Worm (Caenorhabditis elegans) whole organism, early embryonic: ENCODE data around the gene F23H11.5.

Experiments used
- B0310.2 ChIP-seq: sonication (generic microtip); optimal IDR thresholded peaks from 2 replicates; lab custom pipeline; 2016; ENCODE audit warnings: mild to moderate bottlenecking, missing genetic modification characterization, missing compliant biosample characterization
- F13C5.2 ChIP-seq: sonication (generic microtip); optimal IDR thresholded peaks from 2 replicates; lab custom pipeline; 2017; ENCODE audit warnings: mild to moderate bottlenecking, missing genetic modification characterization, inconsistent platforms, missing compliant biosample characterization
- aly-1 ChIP-seq: sonication (generic microtip); optimal IDR thresholded peaks from 2 replicates; lab custom pipeline; 2016; ENCODE audit warnings: missing genetic modification characterization, missing compliant biosample characterization
- ama-1 ChIP-seq: fragments of 150-350 bp; optimal IDR thresholded peaks from 2 replicates; lab custom pipeline; 2014
- ceh-13 ChIP-seq: fragments of 200-800 bp; sonication (Bioruptor generic); optimal IDR thresholded peaks from 2 replicates; lab custom pipeline; 2018; ENCODE audit warnings: mild to moderate bottlenecking, missing genetic modification characterization, missing compliant biosample characterization
- ceh-36 ChIP-seq: sonication (generic microtip); optimal IDR thresholded peaks from 2 replicates; lab custom pipeline; 2016; ENCODE audit warnings: missing genetic modification characterization, inconsistent platforms, missing compliant biosample characterization
- ets-7 ChIP-seq: sonication (generic microtip); optimal IDR thresholded peaks from 2 replicates; lab custom pipeline; 2016; ENCODE audit warnings: missing genotype, missing genetic modification characterization, missing compliant biosample characterization
- flt-1 ChIP-seq: fragments of 200-800 bp; sonication (Bioruptor generic); IDR thresholded peaks from 2 replicates; pipeline ENCODE4 v1.3.6; 2022; ENCODE audit warnings: missing genetic modification characterization, missing compliant biosample characterization
- hmbx-1 ChIP-seq: sonication (generic microtip); optimal IDR thresholded peaks from 2 replicates; lab custom pipeline; 2016; ENCODE audit warnings: mild to moderate bottlenecking, missing genetic modification characterization, missing compliant biosample characterization
- hmg-4 ChIP-seq: fragments of 200-800 bp; sonication (Bioruptor generic); optimal IDR thresholded peaks from 2 replicates; lab custom pipeline; 2018; ENCODE audit warnings: mild to moderate bottlenecking, missing genetic modification characterization, missing compliant biosample characterization
- hnd-1 ChIP-seq: sonication (generic microtip); optimal IDR thresholded peaks from 2 replicates; lab custom pipeline; 2016; ENCODE audit warnings: missing genetic modification characterization, missing compliant biosample characterization
- pes-1 ChIP-seq: fragments of 200-800 bp; sonication (Bioruptor generic); IDR thresholded peaks from 2 replicates; pipeline ENCODE4 v1.3.6; 2022; ENCODE audit warnings: missing genetic modification reagents, missing genetic modification characterization, missing compliant biosample characterization
- scrt-1 ChIP-seq: fragments of 200-800 bp; sonication (Bioruptor generic); IDR thresholded peaks from 2 replicates; pipeline ENCODE4 v1.3.6; 2022; ENCODE audit warnings: missing genetic modification characterization, missing compliant biosample characterization
- sea-1 ChIP-seq: fragments of 200-800 bp; sonication (Bioruptor generic); conservative IDR thresholded peaks from 2 replicates; pipeline ENCODE4 v1.3.6; 2022; ENCODE audit warnings: missing genetic modification characterization, missing compliant biosample characterization
- tbx-11 ChIP-seq: fragments of 200-800 bp; sonication (Bioruptor generic); IDR thresholded peaks from 2 replicates; pipeline ENCODE4 v1.3.6; 2022; ENCODE audit warnings: missing genetic modification characterization, missing compliant biosample characterization
- tbx-37 ChIP-seq: fragments of 200-800 bp; sonication (Bioruptor generic); conservative IDR thresholded peaks from 2 replicates; pipeline ENCODE4 v1.3.6; 2022; ENCODE audit warnings: missing genetic modification reagents, missing genetic modification characterization, missing compliant biosample characterization
- tra-4 ChIP-seq: sonication (generic microtip); optimal IDR thresholded peaks from 2 replicates; lab custom pipeline; 2017; ENCODE audit warnings: missing genetic modification characterization, missing compliant biosample characterization

The F23H11.5 gene

ce11 chrIII:910540-911311, at the start of gene F23H11.5, which contains the start of gene bra-2:
Gene F23H11.5 (minus strand): TSS chrIII:910590.
Gene bra-2 (plus strand): TSS chrIII:911261.
- TF ChIP-seq aly-1 (tag; lab: Kevin White, UChicago) (no peak), ceh-36 (tag; lab: Kevin White, UChicago) (no peak)

DNA sequence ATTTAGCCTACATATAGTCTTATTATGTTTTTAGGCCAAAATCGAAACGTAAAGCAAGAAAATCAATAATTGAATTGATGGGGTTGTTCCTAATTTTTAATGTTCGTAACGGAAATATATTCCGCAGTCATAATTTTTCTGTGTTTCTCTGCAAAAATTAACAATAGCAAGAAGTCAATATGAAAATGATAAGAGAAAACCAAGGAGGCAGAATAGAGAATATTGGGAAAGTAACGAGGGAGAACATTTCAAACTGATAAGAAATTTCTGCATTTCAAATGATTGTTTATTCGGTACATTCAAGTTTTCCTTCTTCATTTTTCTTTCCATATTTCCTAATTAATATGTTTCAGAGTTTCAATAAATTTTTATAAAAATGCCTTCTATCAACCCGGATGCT, 45.6 kb upstream of the F23H11.5 start, which contains the start of gene fbxa-54:
Gene fbxa-54, plus strand, starts transcription at position 354 of the 400 bp plus-strand sequence.
- no peak for TF ChIP-seq tbx-11 (GFP tag; lab: Robert Waterston, UW)
- TF ChIP-seq tra-4 (tag; lab: Kevin White, UChicago): no peak
- no peak for TF ChIP-seq ama-1 (lab: Kevin White, UChicago)
- no peak for TF ChIP-seq B0310.2 (tag; lab: Kevin White, UChicago)
- TF ChIP-seq pes-1: no peak
- TF ChIP-seq hmbx-1: no peak
- TF ChIP-seq ceh-36 (tag; lab: Kevin White, UChicago): no peak
- no peak for TF ChIP-seq F13C5.2 (tag; lab: Kevin White, UChicago)
- TF ChIP-seq ceh-13: no peak
- TF ChIP-seq sea-1: no peak
- no peak for TF ChIP-seq scrt-1 (GFP tag; lab: Robert Waterston, UW)
- no peak for TF ChIP-seq flt-1 (GFP tag; lab: Robert Waterston, UW)
- TF ChIP-seq ets-7 (tag; lab: Kevin White, UChicago): no peak
- TF ChIP-seq aly-1 (tag; lab: Kevin White, UChicago): no peak
- no peak for TF ChIP-seq tbx-37
- no peak for TF ChIP-seq hnd-1

DNA sequence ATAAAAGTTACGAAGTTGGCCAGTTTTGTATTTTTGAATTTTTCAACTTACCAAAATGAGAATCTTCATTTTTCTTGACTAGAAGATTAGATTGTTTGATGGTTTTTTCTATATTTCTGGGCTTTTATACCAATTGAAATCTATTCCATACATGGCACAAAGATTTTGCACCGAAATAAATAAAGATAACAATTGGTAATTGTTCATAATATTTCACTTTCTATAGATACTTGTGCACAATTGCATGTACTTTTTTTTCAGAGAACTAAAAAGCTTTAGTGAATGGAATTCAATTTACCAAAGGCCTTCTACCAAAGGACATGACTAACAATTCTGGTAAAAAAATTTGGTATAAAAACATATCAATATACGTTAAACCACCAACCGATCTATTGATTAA, 44.2 kb upstream of the F23H11.5 start, which contains the start of the genes T12B5.15 and T12B5.14:
Gene T12B5.15, minus strand, starts transcription at position 101 of the 400 bp plus-strand sequence.
Gene T12B5.14, plus strand, starts transcription at position 321 of the 400 bp plus-strand sequence.
- TF ChIP-seq F13C5.2 (tag; lab: Kevin White, UChicago) (no peak), sea-1 (no peak), B0310.2 (tag; lab: Kevin White, UChicago) (no peak), ets-7 (tag; lab: Kevin White, UChicago) (no peak), tra-4 (tag; lab: Kevin White, UChicago) (no peak), ceh-36 (tag; lab: Kevin White, UChicago) (no peak), scrt-1 (GFP tag; lab: Robert Waterston, UW) (no peak), tbx-11 (GFP tag; lab: Robert Waterston, UW) (no peak), hmbx-1 (no peak), tbx-37 (no peak), hmg-4 (GFP tag; lab: Kevin White, UChicago) (no peak), pes-1 (no peak), hnd-1 (no peak), ama-1 (lab: Kevin White, UChicago) (no peak), ceh-13 (no peak), aly-1 (tag; lab: Kevin White, UChicago) (no peak), flt-1 (GFP tag; lab: Robert Waterston, UW) (no peak)

DNA sequence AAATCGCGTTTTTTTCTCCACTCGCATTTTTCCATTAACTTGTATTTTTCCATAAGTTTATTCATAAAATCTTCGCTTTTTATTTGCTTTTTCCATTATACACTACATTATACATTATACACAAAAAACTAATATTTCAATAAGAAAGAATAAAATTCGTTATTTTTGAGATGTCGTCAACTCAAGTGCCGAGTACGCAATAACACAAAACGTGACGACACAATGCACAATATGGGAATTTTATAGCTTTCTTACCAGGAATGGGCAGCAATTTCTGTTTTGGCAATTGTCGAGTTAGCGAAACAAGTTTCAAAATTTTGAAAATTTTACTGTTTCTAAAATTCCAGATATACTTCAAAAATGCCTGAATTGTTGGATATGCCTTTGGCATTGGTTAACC, 41.8 kb upstream of the F23H11.5 start, which contains the start of gene fbxa-10:
Gene fbxa-10, plus strand, starts transcription at position 207 of the 400 bp plus-strand sequence.
- no peak for TF ChIP-seq ceh-13
- TF ChIP-seq scrt-1 (GFP tag; lab: Robert Waterston, UW): no peak
- no peak for TF ChIP-seq hmg-4 (GFP tag; lab: Kevin White, UChicago)
- no peak for TF ChIP-seq aly-1 (tag; lab: Kevin White, UChicago)
- no peak for TF ChIP-seq hnd-1
- no peak for TF ChIP-seq ets-7 (tag; lab: Kevin White, UChicago)
- TF ChIP-seq hmbx-1: no peak
- TF ChIP-seq ama-1 (lab: Kevin White, UChicago): no peak
- TF ChIP-seq sea-1: no peak
- no peak for TF ChIP-seq flt-1 (GFP tag; lab: Robert Waterston, UW)
- TF ChIP-seq tbx-37: no peak

- TF ChIP-seq hnd-1 (no peak), pes-1 (no peak), aly-1 (tag; lab: Kevin White, UChicago) (no peak), scrt-1 (GFP tag; lab: Robert Waterston, UW) (no peak), flt-1 (GFP tag; lab: Robert Waterston, UW) (no peak), ceh-13 (no peak), B0310.2 (tag; lab: Kevin White, UChicago) (no peak), tbx-11 (GFP tag; lab: Robert Waterston, UW) (no peak), hmbx-1 (no peak), hmg-4 (GFP tag; lab: Kevin White, UChicago) (no peak)
Observed at ce11 chrIII:950472-950871, 40.1 kb upstream of the F23H11.5 start, which contains the start of the genes fbxa-67 and fbxa-11. Gene fbxa-67 (minus strand): TSS chrIII:950670. Gene fbxa-11 (plus strand): TSS chrIII:950869.

ce11 chrIII:946250-946725, 35.9 kb upstream of the F23H11.5 start, which contains the start of gene fbxa-60:
Gene fbxa-60 (minus strand): TSS chrIII:946300.
- TF ChIP-seq tbx-37 (no peak), B0310.2 (tag; lab: Kevin White, UChicago) (no peak), hmg-4 (GFP tag; lab: Kevin White, UChicago) (no peak), ets-7 (tag; lab: Kevin White, UChicago) (no peak)

ce11 chrIII:943426-943927, 33.1 kb upstream of the F23H11.5 start, which contains the start of gene fbxa-59:
Gene fbxa-59 (minus strand): TSS chrIII:943476.
- no peak for TF ChIP-seq tra-4 (tag; lab: Kevin White, UChicago)
- no peak for TF ChIP-seq scrt-1 (GFP tag; lab: Robert Waterston, UW)
- TF ChIP-seq hnd-1: no peak
- no peak for TF ChIP-seq ceh-13
- TF ChIP-seq F13C5.2 (tag; lab: Kevin White, UChicago): no peak
- TF ChIP-seq pes-1: no peak
- TF ChIP-seq ets-7 (tag; lab: Kevin White, UChicago): no peak
- TF ChIP-seq hmbx-1: no peak
- TF ChIP-seq tbx-11 (GFP tag; lab: Robert Waterston, UW): no peak
